Worm (Caenorhabditis elegans) whole organism, L2 larva: Measurements from ENCODE around the gene luc-7L3.

Experiments used
- C34F6.9 ChIP-seq: fragments of 150-350 bp; optimal IDR thresholded peaks from 2 replicates; lab custom pipeline; 2014; ENCODE audit warnings: missing biosample characterization, missing genetic modification characterization
- R02D3.7 ChIP-seq: fragments of 150-350 bp; optimal IDR thresholded peaks from 2 replicates; lab custom pipeline; 2014; ENCODE audit warnings: missing biosample characterization, missing genetic modification characterization
- Y55F3AM.14 ChIP-seq: fragments of 200-800 bp; sonication (Bioruptor generic); optimal IDR thresholded peaks from 2 replicates; lab custom pipeline; 2018; ENCODE audit warnings: mild to moderate bottlenecking, missing genetic modification characterization, missing compliant biosample characterization
- alr-1 ChIP-seq: fragments of 150-350 bp; optimal IDR thresholded peaks from 2 replicates; lab custom pipeline; 2014; ENCODE audit warnings: missing biosample characterization, missing genetic modification characterization
- aly-2 ChIP-seq: fragments of 150-350 bp; optimal IDR thresholded peaks from 2 replicates; lab custom pipeline; 2014; ENCODE audit warnings: missing biosample characterization, missing genetic modification characterization
- crh-2 ChIP-seq: sonication (generic microtip); optimal IDR thresholded peaks from 2 replicates; lab custom pipeline; 2017; ENCODE audit warnings: missing biosample characterization, missing genetic modification characterization
- dmd-4 ChIP-seq: sonication (generic microtip); optimal IDR thresholded peaks from 2 replicates; lab custom pipeline; 2017; ENCODE audit warnings: missing biosample characterization, missing genetic modification characterization
- egl-27 ChIP-seq: sonication (generic microtip); optimal IDR thresholded peaks from 3 replicates; lab custom pipeline; 2017; ENCODE audit warnings: missing biosample characterization, missing genetic modification reagents, missing genetic modification characterization
- elt-3 ChIP-seq: sonication (generic microtip); optimal IDR thresholded peaks from 2 replicates; lab custom pipeline; 2017; ENCODE audit warnings: missing biosample characterization, missing genetic modification characterization
- fos-1 ChIP-seq: fragments of 150-350 bp; optimal IDR thresholded peaks from 2 replicates; lab custom pipeline; 2014; ENCODE audit warnings: missing biosample characterization, missing genetic modification characterization
- gmeb-1 ChIP-seq: fragments of 150-350 bp; optimal IDR thresholded peaks from 2 replicates; lab custom pipeline; 2014; ENCODE audit warnings: missing biosample characterization, missing genetic modification characterization
- lin-11 ChIP-seq: fragments of 150-350 bp; sonication (generic microtip); optimal IDR thresholded peaks from 2 replicates; lab custom pipeline; 2014; ENCODE audit warnings: missing biosample characterization, missing genetic modification characterization, inconsistent platforms, mixed read lengths
- lin-13 ChIP-seq: fragments of 150-350 bp; optimal IDR thresholded peaks from 2 replicates; lab custom pipeline; 2014; ENCODE audit warnings: missing biosample characterization, missing genetic modification reagents, missing genetic modification characterization
- lin-39 ChIP-seq: fragments of 150-350 bp; optimal IDR thresholded peaks from 2 replicates; lab custom pipeline; 2014; ENCODE audit warnings: missing biosample characterization, missing genetic modification reagents, missing genetic modification characterization
- mab-5 ChIP-seq: fragments of 150-350 bp; optimal IDR thresholded peaks from 2 replicates; lab custom pipeline; 2014; ENCODE audit warnings: missing biosample characterization, missing genetic modification characterization
- mbf-1 ChIP-seq: sonication (generic microtip); optimal IDR thresholded peaks from 2 replicates; lab custom pipeline; 2017; ENCODE audit warnings: missing biosample characterization, missing genetic modification characterization
- mdl-1 ChIP-seq, 2 experiments: fragments of 150-350 bp in 1 of 2; sonication (generic microtip) in 1 of 2; optimal IDR thresholded peaks; 2 replicates each; lab custom pipeline; 2017; ENCODE audit warnings: missing biosample characterization in 2 of 2, missing genetic modification characterization in 2 of 2
- nhr-10 ChIP-seq: sonication (generic microtip); optimal IDR thresholded peaks from 2 replicates; lab custom pipeline; 2017; ENCODE audit warnings: missing biosample characterization, missing genetic modification characterization
- nhr-11 ChIP-seq: fragments of 150-350 bp; optimal IDR thresholded peaks from 2 replicates; lab custom pipeline; 2014; ENCODE audit warnings: missing biosample characterization, missing genetic modification characterization
- nhr-129 ChIP-seq: fragments of 150-350 bp; optimal IDR thresholded peaks from 2 replicates; lab custom pipeline; 2014; ENCODE audit warnings: missing biosample characterization, missing genetic modification characterization
- nhr-237 ChIP-seq: fragments of 150-350 bp; optimal IDR thresholded peaks from 2 replicates; lab custom pipeline; 2014; ENCODE audit warnings: missing biosample characterization, missing genetic modification characterization
- nhr-77 ChIP-seq: fragments of 150-350 bp; optimal IDR thresholded peaks from 2 replicates; lab custom pipeline; 2014; ENCODE audit warnings: missing biosample characterization, missing genetic modification characterization
- sem-4 ChIP-seq: fragments of 150-350 bp; optimal IDR thresholded peaks from 2 replicates; lab custom pipeline; 2014; ENCODE audit warnings: missing biosample characterization, missing genetic modification reagents, missing genetic modification characterization
- skn-1 ChIP-seq: sonication (generic microtip); optimal IDR thresholded peaks from 2 replicates; lab custom pipeline; 2017; ENCODE audit warnings: missing biosample characterization, missing genetic modification characterization
- sma-3 ChIP-seq: sonication (generic microtip); optimal IDR thresholded peaks from 2 replicates; lab custom pipeline; 2016; ENCODE audit warnings: missing genetic modification reagents, missing genetic modification characterization, missing compliant biosample characterization
- sma-9 ChIP-seq, 2 experiments: fragments of 150-350 bp in 1 of 2; sonication (generic microtip) in 1 of 2; optimal IDR thresholded peaks; 2 replicates each; lab custom pipeline; 2014 to 2016; ENCODE audit warnings: missing genetic modification characterization in 2 of 2, mild to moderate bottlenecking in 1 of 2, missing biosample characterization in 1 of 2, missing compliant biosample characterization in 1 of 2, missing genetic modification reagents in 1 of 2, moderate library complexity in 1 of 2
- snpc-4 ChIP-seq: fragments of 150-350 bp; optimal IDR thresholded peaks from 2 replicates; lab custom pipeline; 2014; ENCODE audit warnings: missing biosample characterization, missing genetic modification characterization
- unc-62 ChIP-seq: fragments of 150-350 bp; optimal IDR thresholded peaks from 2 replicates; lab custom pipeline; 2014; ENCODE audit warnings: missing biosample characterization, missing genetic modification reagents, missing genetic modification characterization
- zag-1 ChIP-seq: fragments of 150-350 bp; optimal IDR thresholded peaks from 2 replicates; lab custom pipeline; 2014; ENCODE audit warnings: missing biosample characterization, missing genetic modification characterization
- ztf-11 ChIP-seq: sonication (generic microtip); optimal IDR thresholded peaks from 2 replicates; lab custom pipeline; 2017; ENCODE audit warnings: missing biosample characterization, missing genetic modification characterization
- ztf-4 ChIP-seq: fragments of 150-350 bp; optimal IDR thresholded peaks from 2 replicates; lab custom pipeline; 2014; ENCODE audit warnings: missing biosample characterization, missing genetic modification characterization

Gene luc-7L3

DNA sequence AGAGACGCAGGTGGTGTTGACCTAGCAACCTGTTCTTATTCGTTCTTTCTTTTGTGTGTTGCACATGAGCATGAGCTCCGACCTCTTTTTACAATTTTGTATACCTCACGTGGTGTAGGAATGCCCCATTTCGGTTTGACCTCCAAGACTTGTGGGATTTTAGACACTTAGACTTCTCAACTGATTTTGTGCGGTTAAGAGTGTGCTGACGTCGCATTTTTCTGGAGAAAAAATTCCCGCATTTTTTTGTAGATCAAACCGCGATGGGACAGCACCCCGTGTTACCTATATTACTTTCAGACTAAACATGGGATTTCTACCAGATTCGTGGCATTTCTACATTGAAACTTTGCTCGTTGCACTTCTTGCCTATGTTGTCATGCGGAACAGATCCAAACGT, 46.5 kb downstream of the luc-7L3 start, which contains the start of gene sptl-1:
Gene sptl-1 (plus strand): TSS at position 301 of the 400 bp plus-strand sequence.
- TF ChIP-seq ztf-4 (tag; lab: Kevin White, UChicago), result no peak
- TF ChIP-seq sem-4 (tag; lab: Kevin White, UChicago), result no peak
- TF ChIP-seq aly-2 (tag; lab: Kevin White, UChicago), result no peak
- no peak for TF ChIP-seq nhr-11
- TF ChIP-seq mbf-1 (tag; lab: Kevin White, UChicago), result no peak

DNA sequence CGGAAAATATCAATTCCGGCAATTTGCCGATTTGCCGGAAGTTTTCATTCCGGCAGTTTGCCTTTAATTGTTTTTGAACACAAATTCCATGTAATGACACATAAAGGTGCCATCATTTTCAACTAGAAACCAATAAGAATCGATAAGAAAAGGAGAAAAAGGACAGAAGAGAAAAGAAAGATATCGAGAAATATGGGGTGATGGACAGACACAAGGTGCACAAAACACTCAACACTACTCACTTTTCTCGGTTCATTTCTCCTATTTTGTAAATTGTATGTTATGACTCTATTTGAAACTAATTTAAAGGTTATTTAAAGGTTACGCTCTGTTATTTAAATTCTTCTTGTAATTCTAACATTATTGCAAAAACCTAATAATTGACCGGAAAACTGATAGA, 47.0 kb downstream of the luc-7L3 start:
- TF ChIP-seq lin-13 (GFP tag; lab: Kevin White, UChicago) (peak; percentile 10), zag-1 (no peak), nhr-237 (tag; lab: Kevin White, UChicago) (no peak), crh-2 (tag; lab: Kevin White, UChicago) (peak; percentile 11), lin-11 (no peak), ztf-11 (tag; lab: Kevin White, UChicago) (no peak), R02D3.7 (no peak), ztf-4 (tag; lab: Kevin White, UChicago) (no peak), elt-3 (tag; lab: Kevin White, UChicago) (no peak), fos-1 (tag; lab: Kevin White, UChicago) (peak; percentile 74), unc-62 (GFP tag; lab: Kevin White, UChicago) (no peak), nhr-10 (tag; lab: Kevin White, UChicago) (no peak)
- TF ChIP-seq, all 48 proteins: peak for 3

DNA sequence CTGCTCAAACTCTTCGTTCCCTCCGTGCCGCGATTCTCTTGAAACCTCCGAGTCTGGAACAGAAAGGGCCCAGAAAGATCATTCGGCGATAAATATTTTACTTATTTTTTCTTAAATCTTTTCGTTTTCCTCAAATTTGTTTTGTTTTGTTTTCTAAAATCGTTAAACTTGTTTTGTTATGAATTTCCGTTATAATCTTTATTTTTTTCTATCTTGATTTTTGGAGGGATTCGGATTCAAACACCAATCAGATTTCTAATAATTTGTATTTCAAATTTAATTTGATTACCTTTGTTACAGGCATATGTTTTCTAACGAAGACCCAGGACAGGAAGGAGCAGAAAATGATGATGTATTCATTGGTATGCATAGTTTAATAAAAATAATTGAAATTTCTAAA, 50.5 kb downstream of the luc-7L3 start, which contains the start of gene C23H3.5:
Gene C23H3.5 (plus strand): TSS at position 301 of the 400 bp plus-strand sequence.
- TF ChIP-seq C34F6.9 (no peak), crh-2 (tag; lab: Kevin White, UChicago) (no peak), lin-13 (GFP tag; lab: Kevin White, UChicago) (no peak), gmeb-1 (tag; lab: Kevin White, UChicago) (no peak), skn-1 (no peak), nhr-77 (tag; lab: Kevin White, UChicago) (no peak), sma-9 (GFP tag; optimal IDR thresholded peaks at IDR 0.05; lab: Kevin White, UChicago) (no peak), sma-9 (tag; optimal IDR thresholded peaks at IDR 0.05; lab: Kevin White, UChicago) (no peak), nhr-129 (tag; lab: Kevin White, UChicago) (no peak), nhr-237 (tag; lab: Kevin White, UChicago) (no peak), lin-39 (tag; lab: Kevin White, UChicago) (no peak), alr-1 (tag; lab: Kevin White, UChicago) (no peak), mab-5 (no peak), sem-4 (tag; lab: Kevin White, UChicago) (no peak)

DNA sequence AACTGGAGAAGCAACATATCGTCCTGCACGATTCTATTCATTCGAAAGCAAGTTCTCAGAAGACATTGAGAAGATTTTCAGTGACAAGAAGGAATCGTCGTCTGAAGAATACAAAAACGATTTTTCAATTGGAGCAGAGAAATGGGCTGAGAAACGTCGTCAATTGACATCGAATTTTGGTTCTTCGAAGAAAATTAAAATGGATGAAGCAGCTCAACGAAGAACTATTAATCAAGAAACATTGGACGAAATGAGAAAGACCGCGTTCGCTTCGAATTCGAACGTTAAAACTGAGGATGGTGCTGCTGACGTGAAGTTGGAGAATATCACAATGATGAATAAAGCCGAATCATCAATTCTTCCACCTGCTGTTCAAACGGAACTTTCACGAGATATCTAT, 51.7 kb downstream of the luc-7L3 start, which contains the start of gene rpt-4:
Gene rpt-4 (minus strand): TSS at position 101 of the 400 bp plus-strand sequence.
- TF ChIP-seq dmd-4 (tag; lab: Kevin White, UChicago) (no peak), mdl-1 (tag; optimal IDR thresholded peaks at IDR 0.05; lab: Kevin White, UChicago) (no peak), Y55F3AM.14 (GFP tag; lab: Kevin White, UChicago) (no peak), mbf-1 (tag; lab: Kevin White, UChicago) (no peak), unc-62 (GFP tag; lab: Kevin White, UChicago) (no peak), nhr-77 (tag; lab: Kevin White, UChicago) (no peak), sma-3 (GFP tag; lab: Kevin White, UChicago) (no peak), ztf-4 (tag; lab: Kevin White, UChicago) (no peak), zag-1 (no peak), egl-27 (no peak), lin-11 (no peak), snpc-4 (tag; lab: Kevin White, UChicago) (no peak)
